Fruit fly (Drosophila melanogaster): Measurements from ENCODE around the gene Roc1a.
A peak's percentile ranks its signal among the peaks of the same experiment; 100 is the strongest.

The Roc1a gene

dm6 chrX:621132-621555 is 26.0 kb upstream of the Roc1a start, which contains the start of the genes CG13365 and Vsp37A (continued):
- TF ChIP-seq CG15514 (GFP tag; optimal IDR thresholded peaks at IDR 0.05) (peak; percentile 85), CG42726 (GFP tag; IDR thresholded peaks at IDR 0.05; ENCODE audit: partially characterized antibody) (no peak), pros (GFP tag; optimal IDR thresholded peaks at IDR 0.05) (no peak), twi (tag; optimal IDR thresholded peaks at IDR 0.05) (peak; percentile 10), CG18619 (GFP tag; optimal IDR thresholded peaks at IDR 0.05) (peak; percentile 4), CG11504 (tag; optimal IDR thresholded peaks at IDR 0.05) (peak; percentile 51), en (GFP tag; optimal IDR thresholded peaks at IDR 0.05) (no peak), CG1602 (GFP tag; optimal IDR thresholded peaks at IDR 0.05) (peak; percentile 26), ato (GFP tag; IDR thresholded peaks at IDR 0.05; ENCODE audit: partially characterized antibody) (no peak), CG8944 (GFP tag; optimal IDR thresholded peaks at IDR 0.05) (peak; percentile 61), Lhr (GFP tag; optimal IDR thresholded peaks at IDR 0.05) (peak; percentile 56), Stat92E (GFP tag; optimal IDR thresholded peaks at IDR 0.05) (no peak), CG3847 (GFP tag; IDR thresholded peaks at IDR 0.05) (peak; percentile 65), Nf-YC (tag; optimal IDR thresholded peaks at IDR 0.05) (peak; percentile 55), CG30020 (tag; optimal IDR thresholded peaks at IDR 0.05) (peak; percentile 58), CG30403 (GFP tag; optimal IDR thresholded peaks at IDR 0.05) (peak; percentile 52), CG1233 (GFP tag; optimal IDR thresholded peaks at IDR 0.05) (peak; percentile 50), oc (tag; optimal IDR thresholded peaks at IDR 0.05) (no peak), pzg (GFP tag; optimal IDR thresholded peaks at IDR 0.05) (peak; percentile 50), CkIIα-i1 (GFP tag; IDR thresholded peaks at IDR 0.05) (no peak), Ets65A (GFP tag) (peak; percentile 96), lab (GFP tag; optimal IDR thresholded peaks at IDR 0.05) (peak; percentile 55), CG6689 (GFP tag; IDR thresholded peaks at IDR 0.05) (peak; percentile 30; the same call in 1 of the 2 replicates), exex (tag; optimal IDR thresholded peaks at IDR 0.05) (peak; percentile 21), Awh (GFP tag; IDR thresholded peaks at IDR 0.05) (no peak; the same call in 1 of the 2 replicates), ind (GFP tag; optimal IDR thresholded peaks at IDR 0.05) (peak; percentile 37), ap (GFP tag; IDR thresholded peaks at IDR 0.05) (no peak), CG12942 (GFP tag; optimal IDR thresholded peaks at IDR 0.05) (peak; percentile 25), Elba2 (GFP tag; optimal IDR thresholded peaks at IDR 0.05) (no peak), CG18011 (GFP tag; optimal IDR thresholded peaks at IDR 0.05) (no peak), Hmx (GFP tag; optimal IDR thresholded peaks at IDR 0.05) (no peak), chm (GFP tag; IDR thresholded peaks at IDR 0.05) (peak; percentile 25; the same call in 1 of the 2 replicates), CG33213 (GFP tag; optimal IDR thresholded peaks at IDR 0.05) (peak; percentile 28), BEAF-32 (GFP tag; optimal IDR thresholded peaks at IDR 0.05) (peak; percentile 55), Mad (GFP tag; optimal IDR thresholded peaks at IDR 0.05) (peak; percentile 6), Rfx (GFP tag; IDR thresholded peaks at IDR 0.05) (peak; percentile 39; the same call in 1 of the 2 replicates), bcd (GFP tag; optimal IDR thresholded peaks at IDR 0.05) (peak; percentile 39), CG1603 (tag; optimal IDR thresholded peaks at IDR 0.05) (peak; percentile 14), insv (GFP tag; optimal IDR thresholded peaks at IDR 0.05) (peak in 1 of 2 experiments; percentile 54), pfk (GFP tag; optimal IDR thresholded peaks at IDR 0.05) (no peak), CG1647 (GFP tag; optimal IDR thresholded peaks at IDR 0.05) (peak; percentile 39), CG15269 (tag; optimal IDR thresholded peaks at IDR 0.05) (peak; percentile 44), az2 (GFP tag; optimal IDR thresholded peaks at IDR 0.05) (peak; percentile 42), Antp (GFP tag; optimal IDR thresholded peaks at IDR 0.05) (peak; percentile 58), sug (tag; optimal IDR thresholded peaks at IDR 0.05) (peak; percentile 72), CG9727 (GFP tag; optimal IDR thresholded peaks at IDR 0.05) (peak; percentile 57), her (GFP tag; optimal IDR thresholded peaks at IDR 0.05) (peak; percentile 38), CG2678 (tag; optimal IDR thresholded peaks at IDR 0.05) (peak; percentile 64), HmgZ (tag; optimal IDR thresholded peaks at IDR 0.05) (peak; percentile 66), tll (GFP tag; optimal IDR thresholded peaks at IDR 0.05) (peak in 1 of 2 experiments; percentile 80)
